Fruit fly (Drosophila melanogaster) whole organism, wandering third instar larva: Measurements from ENCODE around the gene CG14054.
A peak's percentile ranks its signal among the peaks of the same experiment; 100 is the strongest.

Experiments used
- Abd-B ChIP-seq: fragments of >200 bp; optimal IDR thresholded peaks from 2 replicates; lab custom pipeline; 2017; ENCODE audit warnings: missing biosample characterization, missing genetic modification characterization
- CG32264 ChIP-seq: fragments of 200-800 bp; sonication (Bioruptor generic); optimal IDR thresholded peaks from 2 replicates; lab custom pipeline; 2016; ENCODE audit warnings: missing biosample characterization, missing genetic modification characterization
- CG9705 ChIP-seq: fragments of 200-800 bp; sonication (Bioruptor generic); optimal IDR thresholded peaks from 2 replicates; lab custom pipeline; 2018; ENCODE audit warnings: missing biosample characterization, mild to moderate bottlenecking, missing genetic modification characterization
- Dif ChIP-seq: fragments of 200-275, 200-300 bp; sonication (Bioruptor generic); optimal IDR thresholded peaks from 2 replicates; lab custom pipeline; 2018; ENCODE audit warnings: missing biosample characterization, missing genetic modification characterization; ENCODE audit not compliant: partially characterized antibody
- GATAd ChIP-seq: sonication (Bioruptor generic); optimal IDR thresholded peaks from 2 replicates; lab custom pipeline; 2016; ENCODE audit warnings: missing biosample characterization, missing genetic modification characterization
- HLH106 ChIP-seq: fragments of 200-800 bp; optimal IDR thresholded peaks from 3 replicates; lab custom pipeline; 2019; ENCODE audit warnings: missing biosample characterization, mild to moderate bottlenecking, missing genetic modification characterization, moderate library complexity
- Hnf4 ChIP-seq: fragments of 200-800 bp; sonication (Bioruptor generic); optimal IDR thresholded peaks from 2 replicates; lab custom pipeline; 2016; ENCODE audit warnings: missing biosample characterization, mild to moderate bottlenecking, missing genetic modification characterization
- Hr83 ChIP-seq: fragments of 200-300 bp; sonication (Bioruptor generic); optimal IDR thresholded peaks from 2 replicates; lab custom pipeline; 2016; ENCODE audit warnings: missing biosample characterization, mild to moderate bottlenecking, missing genetic modification characterization, moderate library complexity; ENCODE audit not compliant: poor library complexity, severe bottlenecking
- Jra ChIP-seq: sonication (Bioruptor generic); optimal IDR thresholded peaks from 2 replicates; lab custom pipeline; 2016; ENCODE audit warnings: missing biosample characterization, missing genetic modification characterization
- Mio ChIP-seq: sonication (Bioruptor generic); optimal IDR thresholded peaks from 2 replicates; lab custom pipeline; 2016; ENCODE audit warnings: missing biosample characterization, missing genetic modification characterization
- Myc ChIP-seq: fragments of >200 bp; optimal IDR thresholded peaks from 2 replicates; lab custom pipeline; 2017
- N ChIP-seq: fragments of >200 bp; optimal IDR thresholded peaks from 2 replicates; lab custom pipeline; 2018; ENCODE audit warnings: missing biosample characterization, missing external identifiers, missing genetic modification characterization
- OdsH ChIP-seq: fragments of 200-800 bp; sonication (Bioruptor generic); optimal IDR thresholded peaks from 2 replicates; lab custom pipeline; 2016; ENCODE audit warnings: missing biosample characterization, mild to moderate bottlenecking, missing genetic modification characterization
- Rel ChIP-seq, 2 experiments: fragments of 200-800 bp; sonication (Bioruptor generic) in 1 of 2; optimal IDR thresholded peaks; 2 replicates in 1 of 2; 3 replicates in 1 of 2; lab custom pipeline; 2016 to 2019; ENCODE audit warnings: mild to moderate bottlenecking in 2 of 2, missing biosample characterization in 2 of 2, missing genetic modification characterization in 2 of 2, moderate library complexity in 1 of 2
- Sp1 ChIP-seq: fragments of 200-800 bp; sonication (Bioruptor generic); optimal IDR thresholded peaks from 3 replicates; lab custom pipeline; 2019; ENCODE audit warnings: missing biosample characterization, mild to moderate bottlenecking, missing genetic modification characterization, moderate library complexity
- Vsx2 ChIP-seq: fragments of 200-300, 225-300 bp; sonication (Bioruptor generic); optimal IDR thresholded peaks from 2 replicates; lab custom pipeline; 2018; ENCODE audit warnings: missing biosample characterization, missing genetic modification characterization; ENCODE audit not compliant: partially characterized antibody
- br ChIP-seq: fragments of 200-800 bp; sonication (Bioruptor generic); optimal IDR thresholded peaks from 2 replicates; lab custom pipeline; 2016; ENCODE audit warnings: missing biosample characterization, missing genetic modification characterization
- dl ChIP-seq, 2 experiments: fragments of 175-275, 200-275 bp in 1 of 2; fragments of 200-275 bp in 1 of 2; sonication (Bioruptor generic); optimal IDR thresholded peaks; lab custom pipeline; 2018; ENCODE audit warnings: mild to moderate bottlenecking in 2 of 2, missing biosample characterization in 2 of 2, missing genetic modification characterization in 2 of 2, moderate library complexity in 2 of 2; ENCODE audit not compliant: partially characterized antibody in 2 of 2, insufficient read depth in 1 of 2
- dmrt93B ChIP-seq: fragments of 200-800 bp; sonication (Bioruptor generic); optimal IDR thresholded peaks from 2 replicates; lab custom pipeline; 2018; ENCODE audit warnings: missing biosample characterization, mild to moderate bottlenecking, missing genetic modification characterization
- ey ChIP-seq: fragments of 200-800 bp; sonication (Bioruptor generic); optimal IDR thresholded peaks from 2 replicates; lab custom pipeline; 2016; ENCODE audit warnings: missing biosample characterization, missing genetic modification characterization
- fru ChIP-seq: fragments of 200-800 bp; sonication (Bioruptor generic); optimal IDR thresholded peaks from 3 replicates; lab custom pipeline; 2016; ENCODE audit warnings: missing biosample characterization, mild to moderate bottlenecking, missing genetic modification characterization
- h ChIP-seq: fragments of 200-800 bp; sonication (Bioruptor generic); optimal IDR thresholded peaks from 3 replicates; lab custom pipeline; 2016; ENCODE audit warnings: missing biosample characterization, mild to moderate bottlenecking, missing genetic modification characterization
- lola ChIP-seq: fragments of >200 bp; optimal IDR thresholded peaks from 2 replicates; lab custom pipeline; 2017; ENCODE audit warnings: missing biosample characterization, missing genetic modification characterization
- pan ChIP-seq: fragments of >200 bp; optimal IDR thresholded peaks from 2 replicates; lab custom pipeline; 2017
- psq ChIP-seq: fragments of 200-800 bp; sonication (Bioruptor generic); optimal IDR thresholded peaks from 3 replicates; lab custom pipeline; 2017; ENCODE audit warnings: missing biosample characterization, mild to moderate bottlenecking, missing genetic modification characterization, moderate library complexity
- rgr ChIP-seq: fragments of 200-800 bp; sonication (Bioruptor generic); optimal IDR thresholded peaks from 3 replicates; lab custom pipeline; 2016; ENCODE audit warnings: missing biosample characterization, mild to moderate bottlenecking, missing genetic modification characterization
- sage ChIP-seq: fragments of 200-800 bp; sonication (Bioruptor generic); optimal IDR thresholded peaks from 2 replicates; lab custom pipeline; 2016; ENCODE audit warnings: missing biosample characterization, mild to moderate bottlenecking, missing genetic modification characterization
- sv ChIP-seq: fragments of 200-800 bp; sonication (Bioruptor generic); optimal IDR thresholded peaks from 3 replicates; lab custom pipeline; 2016; ENCODE audit warnings: missing biosample characterization, missing genetic modification characterization
- tai ChIP-seq: sonication (Bioruptor generic); optimal IDR thresholded peaks from 2 replicates; lab custom pipeline; 2016; ENCODE audit warnings: missing biosample characterization, missing genetic modification characterization
- usp ChIP-seq: fragments of >200 bp; optimal IDR thresholded peaks from 2 replicates; lab custom pipeline; 2017; ENCODE audit warnings: missing biosample characterization, missing genetic modification characterization

The CG14054 gene

dm6 chrX:2066259-2066658, at the start of gene CG14054:
Gene CG14054, minus strand, starts transcription at chrX:2066359.
- TF ChIP-seq usp (no peak), tai (GFP tag; lab: Kevin White, UChicago) (no peak), OdsH (GFP tag; lab: Kevin White, UChicago) (no peak), Sp1 (GFP tag; lab: Kevin White, UChicago) (no peak), CG32264 (GFP tag; lab: Kevin White, UChicago) (no peak), pan (lab: Kevin White, UChicago) (no peak), lola (GFP tag; lab: Kevin White, UChicago) (no peak), N (GFP tag; lab: Kevin White, UChicago) (no peak), Jra (no peak), Myc (lab: Kevin White, UChicago) (no peak), sv (GFP tag; lab: Kevin White, UChicago) (no peak)

dm6 chrX:2112660-2113059, 46.5 kb upstream of the CG14054 start:
- TF ChIP-seq Myc (lab: Kevin White, UChicago) = peak; percentile 74
- no peak for TF ChIP-seq CG32264 (GFP tag; lab: Kevin White, UChicago)

- TF ChIP-seq Abd-B (GFP tag; lab: Kevin White, UChicago) (no peak), sage (no peak), Myc (lab: Kevin White, UChicago) (no peak), Jra (no peak), psq (no peak), pan (lab: Kevin White, UChicago) (no peak), tai (GFP tag; lab: Kevin White, UChicago) (no peak), lola (GFP tag; lab: Kevin White, UChicago) (no peak), Vsx2 (no peak)
Measured at dm6 chrX:2108639-2109038, 42.5 kb upstream of the CG14054 start.

- TF ChIP-seq Hnf4 (GFP tag; lab: Kevin White, UChicago) = no peak
- no peak for TF ChIP-seq Dif (GFP tag; lab: Kevin White, UChicago)
- TF ChIP-seq h (GFP tag; lab: Kevin White, UChicago) = no peak
- no peak for TF ChIP-seq br
- no peak for TF ChIP-seq Jra
- no peak for TF ChIP-seq psq
- TF ChIP-seq Myc (lab: Kevin White, UChicago) = no peak
- TF ChIP-seq CG9705 (GFP tag; lab: Kevin White, UChicago) = no peak
- no peak for TF ChIP-seq Abd-B (GFP tag; lab: Kevin White, UChicago)
Measured at dm6 chrX:2107782-2108409, 41.7 kb upstream of the CG14054 start.

- TF ChIP-seq Rel (GFP tag; optimal IDR thresholded peaks at IDR 0.05; lab: Kevin White, UChicago) = no peak
- no peak for TF ChIP-seq Rel (tag; optimal IDR thresholded peaks at IDR 0.05; lab: Kevin White, UChicago)
- no peak for TF ChIP-seq h (GFP tag; lab: Kevin White, UChicago)
- TF ChIP-seq HLH106 (tag; lab: Kevin White, UChicago) = no peak
- TF ChIP-seq dl (GFP tag; optimal IDR thresholded peaks at IDR 0.05; lab: Kevin White, UChicago; ENCODE audit: insufficient read depth in 1 of 2, partially characterized antibody in 2 of 2) = no peak
- TF ChIP-seq Hr83 (GFP tag; lab: Kevin White, UChicago) = no peak
- TF ChIP-seq psq = no peak
- TF ChIP-seq Vsx2 = no peak
- TF ChIP-seq ey (GFP tag; lab: Kevin White, UChicago) = no peak
- TF ChIP-seq usp = no peak
- TF ChIP-seq fru (GFP tag; lab: Kevin White, UChicago) = no peak
- TF ChIP-seq rgr (GFP tag; lab: Kevin White, UChicago) = no peak
- TF ChIP-seq Hnf4 (GFP tag; lab: Kevin White, UChicago) = no peak
- TF ChIP-seq pan (lab: Kevin White, UChicago) = no peak
- TF ChIP-seq Mio (GFP tag; lab: Kevin White, UChicago) = no peak
Measured at dm6 chrX:2106367-2106766, 40.2 kb upstream of the CG14054 start.

dm6 chrX:2104365-2104764, 38.2 kb upstream of the CG14054 start:
- no peak for TF ChIP-seq Abd-B (GFP tag; lab: Kevin White, UChicago)
- no peak for TF ChIP-seq sv (GFP tag; lab: Kevin White, UChicago)
- TF ChIP-seq ey (GFP tag; lab: Kevin White, UChicago) = no peak
- no peak for TF ChIP-seq Mio (GFP tag; lab: Kevin White, UChicago)
- no peak for TF ChIP-seq GATAd
- no peak for TF ChIP-seq Vsx2
- no peak for TF ChIP-seq dmrt93B (GFP tag; lab: Kevin White, UChicago)
- no peak for TF ChIP-seq N (GFP tag; lab: Kevin White, UChicago)
